Fruit fly (Drosophila melanogaster): ENCODE results near the gene CG43736.
A peak's percentile ranks its signal among the peaks of the same experiment; 100 is the strongest.

CG43736 gene

DNA sequence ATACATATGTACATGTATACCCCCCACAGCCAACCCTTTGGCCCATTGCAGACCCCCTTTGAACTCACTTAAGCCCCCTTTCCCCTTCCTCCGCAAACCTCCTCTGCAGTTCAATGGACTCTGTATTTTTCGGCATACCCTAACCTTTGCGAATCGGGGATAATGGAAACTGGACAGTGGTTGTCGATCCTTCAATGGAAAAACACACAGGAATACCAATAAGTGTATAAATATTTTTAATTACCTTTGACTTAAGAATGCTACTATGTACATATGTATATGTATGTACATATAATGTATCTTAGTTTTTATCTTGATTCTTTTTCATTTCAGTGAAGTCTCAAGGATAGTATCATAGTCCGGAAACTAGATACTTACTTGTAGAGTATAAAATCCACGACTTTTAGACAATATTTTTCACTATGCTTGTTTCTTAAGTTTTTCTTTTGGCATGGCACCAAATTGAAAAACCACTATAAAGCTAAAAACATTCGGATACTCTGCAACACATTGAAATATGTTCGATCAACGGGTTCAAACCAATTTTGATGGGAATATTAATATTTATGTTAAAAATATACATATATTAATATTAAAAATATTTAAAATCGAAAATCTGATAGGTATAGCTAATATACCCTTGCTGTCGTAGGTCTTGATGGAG lies 7.2 kb upstream of the CG43736 start (continued):
- no peak for TF ChIP-seq ato (GFP tag; IDR thresholded peaks at IDR 0.05; ENCODE audit: partially characterized antibody)
- TF ChIP-seq tio (GFP tag; optimal IDR thresholded peaks at IDR 0.05), result peak; percentile 18
- peak; percentile 78 for TF ChIP-seq Meics (GFP tag; optimal IDR thresholded peaks at IDR 0.05)
- TF ChIP-seq toy (GFP tag; IDR thresholded peaks at IDR 0.05), result no peak
- 0 out of 2 replicates have a peak, but pooled peaks have one; percentile 14 for TF ChIP-seq sim (GFP tag; IDR thresholded peaks at IDR 0.05)
- peak; percentile 72 for TF ChIP-seq Blimp-1 (GFP tag; optimal IDR thresholded peaks at IDR 0.05)
- TF ChIP-seq pho (GFP tag; optimal IDR thresholded peaks at IDR 0.05), result no peak
- TF ChIP-seq NfI (GFP tag; optimal IDR thresholded peaks at IDR 0.05), result peak; percentile 71
- peak; percentile 61 for TF ChIP-seq oc (tag; optimal IDR thresholded peaks at IDR 0.05)
- peak; percentile 49; the same call in 1 of the 2 replicates for TF ChIP-seq E2f2 (GFP tag; IDR thresholded peaks at IDR 0.05)
- no peak for TF ChIP-seq chif (GFP tag; optimal IDR thresholded peaks at IDR 0.05)
- TF ChIP-seq sob (GFP tag; IDR thresholded peaks at IDR 0.05), result peak; percentile 82
- no peak for TF ChIP-seq tll (GFP tag; optimal IDR thresholded peaks at IDR 0.05)
- peak; percentile 47 for TF ChIP-seq CG12219 (GFP tag; optimal IDR thresholded peaks at IDR 0.05)
- TF ChIP-seq CG10321 (GFP tag; IDR thresholded peaks at IDR 0.05), result peak; percentile 68; the same call in 1 of the 2 replicates
- peak; percentile 88 for TF ChIP-seq gem (tag; optimal IDR thresholded peaks at IDR 0.05)
- peak; percentile 82 for TF ChIP-seq lab (GFP tag; optimal IDR thresholded peaks at IDR 0.05)
- TF ChIP-seq fd3F (GFP tag; optimal IDR thresholded peaks at IDR 0.05), result peak; percentile 61
- no peak; the same call in 1 of the 2 replicates for TF ChIP-seq CG4360 (GFP tag; IDR thresholded peaks at IDR 0.05)
- peak; percentile 45 for TF ChIP-seq CG13296 (GFP tag; optimal IDR thresholded peaks at IDR 0.05)
- no peak for TF ChIP-seq NK7.1 (GFP tag; optimal IDR thresholded peaks at IDR 0.05)
- TF ChIP-seq CG10462 (GFP tag; optimal IDR thresholded peaks at IDR 0.05), result peak; percentile 57
- peak; percentile 60; the same call in 1 of the 2 replicates for TF ChIP-seq ssp (GFP tag; IDR thresholded peaks at IDR 0.05)
- TF ChIP-seq cato (GFP tag; optimal IDR thresholded peaks at IDR 0.05; ENCODE audit: borderline replicate concordance), result no peak
- peak; percentile 15 for TF ChIP-seq CG16815 (GFP tag; optimal IDR thresholded peaks at IDR 0.05)
- TF ChIP-seq HmgD (GFP tag; optimal IDR thresholded peaks at IDR 0.05), result no peak
- peak; percentile 6 for TF ChIP-seq CG13894 (tag; optimal IDR thresholded peaks at IDR 0.05)
- 0 out of 3 replicates have a peak, but pooled peaks have one; percentile 45 for TF ChIP-seq C15 (GFP tag; IDR thresholded peaks at IDR 0.05)
- TF ChIP-seq Six4 (GFP tag; optimal IDR thresholded peaks at IDR 0.05), result peak; percentile 34
- peak; percentile 33 for TF ChIP-seq org-1 (GFP tag; optimal IDR thresholded peaks at IDR 0.05)
- no peak for TF ChIP-seq ash1 (GFP tag; optimal IDR thresholded peaks at IDR 0.05)
- peak; percentile 80 for TF ChIP-seq nmo (GFP tag; optimal IDR thresholded peaks at IDR 0.05)
- TF ChIP-seq z (GFP tag; IDR thresholded peaks at IDR 0.05), result no peak
- TF ChIP-seq CG3726 (GFP tag; IDR thresholded peaks at IDR 0.05), result 0 out of 3 replicates have a peak, but pooled peaks have one; percentile 7
- TF ChIP-seq sna (GFP tag; IDR thresholded peaks at IDR 0.05; ENCODE audit: partially characterized antibody), result no peak
- TF ChIP-seq fu2 (GFP tag; optimal IDR thresholded peaks at IDR 0.05), result peak; percentile 7
- TF ChIP-seq nerfin-1 (tag; optimal IDR thresholded peaks at IDR 0.05), result peak; percentile 2
- TF ChIP-seq nau (GFP tag; optimal IDR thresholded peaks at IDR 0.05), result peak; percentile 3
- peak; percentile 47; the same call in 1 of the 2 replicates for TF ChIP-seq CG9215 (GFP tag; IDR thresholded peaks at IDR 0.05)
- TF ChIP-seq nom (GFP tag; optimal IDR thresholded peaks at IDR 0.05), result no peak
- TF ChIP-seq Chrac-16 (GFP tag; optimal IDR thresholded peaks at IDR 0.05), result peak; percentile 48
- no peak for TF ChIP-seq her (GFP tag; optimal IDR thresholded peaks at IDR 0.05)
- peak; percentile 30 for TF ChIP-seq CG4820 (GFP tag; optimal IDR thresholded peaks at IDR 0.05)
- peak; percentile 70 for TF ChIP-seq wdn (GFP tag; IDR thresholded peaks at IDR 0.05)
- peak; percentile 54 for TF ChIP-seq Vsx1 (GFP tag; optimal IDR thresholded peaks at IDR 0.05)
- no peak for TF ChIP-seq pita (GFP tag; optimal IDR thresholded peaks at IDR 0.05)
- TF ChIP-seq CG5953 (GFP tag; IDR thresholded peaks at IDR 0.05), result peak; percentile 59
- TF ChIP-seq CG14050 (GFP tag; IDR thresholded peaks at IDR 0.05), result peak; percentile 61; the same call in 2 of the 3 replicates

All from whole organism, embryonic.